Worm (Caenorhabditis elegans) whole organism, midembryonic: Measurements from ENCODE around the gene srh-2.

ENCODE experiments used
- T22C8.4 ChIP-seq: fragments of 200-800 bp; sonication (Bioruptor generic); IDR thresholded peaks from 2 replicates; pipeline ENCODE4 v1.3.6; 2022; ENCODE audit warnings: missing genetic modification characterization, missing compliant biosample characterization
- cog-1 ChIP-seq: sonication (generic microtip); optimal IDR thresholded peaks from 2 replicates; lab custom pipeline; 2016; ENCODE audit warnings: missing genetic modification characterization, missing compliant biosample characterization
- flt-1 ChIP-seq: fragments of 200-800 bp; sonication (Bioruptor generic); IDR thresholded peaks from 2 replicates; pipeline ENCODE4 v1.3.6; 2022; ENCODE audit warnings: missing genetic modification characterization, missing compliant biosample characterization
- klf-2 ChIP-seq: fragments of 200-800 bp; sonication (Bioruptor generic); conservative IDR thresholded peaks from 2 replicates; pipeline ENCODE4 v1.3.6; 2022; ENCODE audit warnings: missing genetic modification reagents, missing genetic modification characterization, missing compliant biosample characterization
- med-1 ChIP-seq: sonication (generic microtip); optimal IDR thresholded peaks from 2 replicates; lab custom pipeline; 2017; ENCODE audit warnings: missing genetic modification characterization, mild to moderate bottlenecking, missing compliant biosample characterization, antibody characterized with exemption, missing genetic modification reagents; ENCODE audit not compliant: insufficient read depth
- ref-1 ChIP-seq: fragments of 200-800 bp; sonication (Bioruptor generic); conservative IDR thresholded peaks from 2 replicates; pipeline ENCODE4 v1.3.6; 2022; ENCODE audit warnings: missing genetic modification reagents, missing genetic modification characterization, missing compliant biosample characterization
- tab-1 ChIP-seq: fragments of 200-800 bp; sonication (Bioruptor generic); IDR thresholded peaks from 2 replicates; pipeline ENCODE4 v1.3.6; 2022; ENCODE audit warnings: missing genetic modification characterization, missing compliant biosample characterization
- ztf-23 ChIP-seq: fragments of 200-800 bp; sonication (Bioruptor generic); IDR thresholded peaks from 2 replicates; pipeline ENCODE4 v1.3.6; 2022; ENCODE audit warnings: missing genetic modification reagents, missing genetic modification characterization, missing compliant biosample characterization
- ztf-29 ChIP-seq: fragments of 200-800 bp; sonication (Bioruptor generic); IDR thresholded peaks from 2 replicates; pipeline ENCODE4 v1.3.6; 2022; ENCODE audit warnings: missing genetic modification reagents, missing genetic modification characterization, missing compliant biosample characterization

Gene srh-2

ce11 chrV:727484-728351, at the start of gene srh-2, which contains the start of gene icl-1:
TSS of gene srh-2 (plus strand) at chrV:728301.
TSS of gene icl-1 (minus strand) at chrV:728004.
- TF ChIP-seq klf-2 (GFP tag; lab: Robert Waterston, UW) (no peak), T22C8.4 (no peak)

ce11 chrV:679663-680062, 48.4 kb upstream of the srh-2 start, which contains the start of gene srx-22:
TSS of gene srx-22 (plus strand) at chrV:679963.
- TF ChIP-seq tab-1 (GFP tag; lab: Robert Waterston, UW) (no peak), med-1 (GFP tag; lab: Kevin White, UChicago) (no peak), flt-1 (no peak), klf-2 (GFP tag; lab: Robert Waterston, UW) (no peak), ztf-29 (GFP tag; lab: Robert Waterston, UW) (no peak), ztf-23 (GFP tag; lab: Robert Waterston, UW) (no peak), T22C8.4 (no peak), ref-1 (GFP tag; lab: Robert Waterston, UW) (no peak), cog-1 (no peak)

- no peak for TF ChIP-seq klf-2 (GFP tag; lab: Robert Waterston, UW)
- TF ChIP-seq T22C8.4 = no peak
- no peak for TF ChIP-seq tab-1 (GFP tag; lab: Robert Waterston, UW)
- no peak for TF ChIP-seq ztf-23 (GFP tag; lab: Robert Waterston, UW)
- no peak for TF ChIP-seq ztf-29 (GFP tag; lab: Robert Waterston, UW)
- TF ChIP-seq flt-1 = no peak
- TF ChIP-seq ref-1 (GFP tag; lab: Robert Waterston, UW) = no peak
- TF ChIP-seq cog-1 = no peak
- TF ChIP-seq med-1 (GFP tag; lab: Kevin White, UChicago) = no peak
Measured at ce11 chrV:682031-682430, 46.1 kb upstream of the srh-2 start, which contains the start of gene srx-23. TSS of gene srx-23 (plus strand) at chrV:682331.

- no peak for TF ChIP-seq flt-1
- TF ChIP-seq ztf-29 (GFP tag; lab: Robert Waterston, UW) = no peak
- no peak for TF ChIP-seq T22C8.4
Measured at ce11 chrV:683858-684257, 44.2 kb upstream of the srh-2 start, which contains the start of gene F31F4.1. TSS of gene F31F4.1 (plus strand) at chrV:684060.

- no peak for TF ChIP-seq ref-1 (GFP tag; lab: Robert Waterston, UW)
- no peak for TF ChIP-seq T22C8.4
- TF ChIP-seq klf-2 (GFP tag; lab: Robert Waterston, UW) = no peak
- no peak for TF ChIP-seq med-1 (GFP tag; lab: Kevin White, UChicago)
- no peak for TF ChIP-seq flt-1
- TF ChIP-seq tab-1 (GFP tag; lab: Robert Waterston, UW) = no peak
- no peak for TF ChIP-seq ztf-29 (GFP tag; lab: Robert Waterston, UW)
- no peak for TF ChIP-seq cog-1
- TF ChIP-seq ztf-23 (GFP tag; lab: Robert Waterston, UW) = no peak
Measured at ce11 chrV:687384-687783, 40.7 kb upstream of the srh-2 start, which contains the start of gene H25P19.1. TSS of gene H25P19.1 (plus strand) at chrV:687684.

ce11 chrV:689538-689937, 38.6 kb upstream of the srh-2 start:
- TF ChIP-seq ztf-23 (GFP tag; lab: Robert Waterston, UW) (no peak), flt-1 (no peak), T22C8.4 (no peak), ztf-29 (GFP tag; lab: Robert Waterston, UW) (no peak)

ce11 chrV:692720-693422, 35.2 kb upstream of the srh-2 start, which contains the start of gene srx-4:
TSS of gene srx-4 (minus strand) at chrV:692770.
- TF ChIP-seq klf-2 (GFP tag; lab: Robert Waterston, UW) (no peak), tab-1 (GFP tag; lab: Robert Waterston, UW) (no peak), ref-1 (GFP tag; lab: Robert Waterston, UW) (no peak), ztf-29 (GFP tag; lab: Robert Waterston, UW) (no peak), med-1 (GFP tag; lab: Kevin White, UChicago) (no peak)

- TF ChIP-seq T22C8.4 (no peak), klf-2 (GFP tag; lab: Robert Waterston, UW) (no peak), tab-1 (GFP tag; lab: Robert Waterston, UW) (no peak), ref-1 (GFP tag; lab: Robert Waterston, UW) (no peak), ztf-23 (GFP tag; lab: Robert Waterston, UW) (no peak), ztf-29 (GFP tag; lab: Robert Waterston, UW) (no peak), flt-1 (no peak)
Measured at ce11 chrV:694625-695024, 33.5 kb upstream of the srh-2 start, which contains the start of gene srj-53. TSS of gene srj-53 (minus strand) at chrV:694725.

- TF ChIP-seq ref-1 (GFP tag; lab: Robert Waterston, UW) = no peak
- TF ChIP-seq klf-2 (GFP tag; lab: Robert Waterston, UW) = no peak
- TF ChIP-seq flt-1 = no peak
- TF ChIP-seq tab-1 (GFP tag; lab: Robert Waterston, UW) = no peak
- TF ChIP-seq ztf-23 (GFP tag; lab: Robert Waterston, UW) = no peak
- no peak for TF ChIP-seq med-1 (GFP tag; lab: Kevin White, UChicago)
- no peak for TF ChIP-seq T22C8.4
- TF ChIP-seq cog-1 = no peak
- TF ChIP-seq ztf-29 (GFP tag; lab: Robert Waterston, UW) = no peak
Measured at ce11 chrV:695914-696313, 32.2 kb upstream of the srh-2 start, which contains the start of gene srj-52. TSS of gene srj-52 (minus strand) at chrV:696014.
